Worm (Caenorhabditis elegans): ENCODE results near the gene algn-5.
A peak's percentile ranks its signal among the peaks of the same experiment; 100 is the strongest.

The algn-5 gene

DNA sequence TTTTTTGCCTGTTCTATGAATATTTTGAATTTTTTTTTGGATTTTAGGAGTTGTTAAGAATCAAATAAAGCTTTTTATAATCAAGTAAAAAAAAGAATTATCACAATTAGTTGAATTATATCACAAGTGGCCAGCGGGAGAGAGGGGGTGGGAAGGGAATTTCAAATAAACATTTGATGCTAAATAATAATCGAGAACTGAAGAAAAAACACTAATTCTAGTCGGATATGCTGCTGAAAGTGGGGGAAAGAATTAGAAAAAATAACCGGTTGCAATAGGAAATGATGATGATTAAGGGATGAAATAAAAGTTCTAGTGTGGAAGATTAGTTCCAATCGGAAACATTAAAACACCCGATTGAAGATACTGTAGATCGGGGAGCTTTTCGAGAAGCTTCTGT is 14.1 kb upstream of the algn-5 start:
- no peak for TF ChIP-seq nhr-11 (tag; optimal IDR thresholded peaks at IDR 0.05)
- TF ChIP-seq fos-1 (tag; optimal IDR thresholded peaks at IDR 0.05), result no peak
- no peak for TF ChIP-seq sma-9 (GFP tag; optimal IDR thresholded peaks at IDR 0.05)
- no peak for TF ChIP-seq sma-9 (tag; optimal IDR thresholded peaks at IDR 0.05)
- no peak for TF ChIP-seq ama-1 (optimal IDR thresholded peaks at IDR 0.05)
- no peak for TF ChIP-seq ceh-82 (tag; optimal IDR thresholded peaks at IDR 0.05)
- no peak for TF ChIP-seq ztf-11 (tag; optimal IDR thresholded peaks at IDR 0.05)
- no peak for TF ChIP-seq mdl-1 (tag; optimal IDR thresholded peaks at IDR 0.05)
- TF ChIP-seq Y55F3AM.14 (GFP tag; optimal IDR thresholded peaks at IDR 0.05), result no peak
- no peak for TF ChIP-seq lin-39 (tag; optimal IDR thresholded peaks at IDR 0.05)
- TF ChIP-seq gmeb-1 (tag; optimal IDR thresholded peaks at IDR 0.05), result no peak
- no peak for TF ChIP-seq ceh-16 (tag; optimal IDR thresholded peaks at IDR 0.05)
- no peak for TF ChIP-seq unc-55 (GFP tag; optimal IDR thresholded peaks at IDR 0.05)
- TF ChIP-seq F13H6.1 (tag; optimal IDR thresholded peaks at IDR 0.05), result no peak
- TF ChIP-seq R02D3.7 (tag; optimal IDR thresholded peaks at IDR 0.05), result no peak
- TF ChIP-seq crh-2 (tag; optimal IDR thresholded peaks at IDR 0.05), result no peak

DNA sequence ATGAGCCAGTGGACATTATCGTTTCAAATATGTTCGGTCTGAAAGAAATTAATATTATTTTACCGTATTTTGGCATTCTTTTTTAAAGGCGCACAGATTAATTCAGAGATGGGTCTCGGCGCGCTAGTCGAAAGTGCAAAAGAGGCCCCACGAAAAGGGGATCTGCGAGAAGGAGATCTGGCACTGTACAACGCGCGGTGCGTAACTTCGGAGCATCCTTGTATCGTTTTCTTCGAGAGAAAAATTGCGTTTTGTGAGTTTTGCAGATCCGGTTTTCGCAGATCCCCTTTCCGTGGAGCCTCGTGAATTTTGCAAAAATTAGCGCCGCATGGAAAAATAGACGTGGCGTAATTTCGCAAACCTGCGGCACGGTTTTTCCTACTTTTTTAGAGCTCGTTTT is 13.7 kb upstream of the algn-5 start:
- TF ChIP-seq nhr-129 (tag; optimal IDR thresholded peaks at IDR 0.05) (no peak), snpc-4 (tag; optimal IDR thresholded peaks at IDR 0.05) (no peak), nhr-23 (tag; optimal IDR thresholded peaks at IDR 0.05) (no peak), alr-1 (tag; optimal IDR thresholded peaks at IDR 0.05) (no peak), zag-1 (tag; optimal IDR thresholded peaks at IDR 0.05) (no peak), unc-39 (tag; optimal IDR thresholded peaks at IDR 0.05) (no peak), ztf-1 (GFP tag; conservative IDR thresholded peaks at IDR 0.05) (no peak), ztf-4 (tag; optimal IDR thresholded peaks at IDR 0.05) (no peak), crh-2 (tag; optimal IDR thresholded peaks at IDR 0.05) (no peak), nhr-11 (tag; optimal IDR thresholded peaks at IDR 0.05) (no peak), ZK546.5 (tag; optimal IDR thresholded peaks at IDR 0.05) (no peak), nhr-6 (tag; optimal IDR thresholded peaks at IDR 0.05) (no peak), elt-1 (tag; optimal IDR thresholded peaks at IDR 0.05) (no peak), R02D3.7 (tag; optimal IDR thresholded peaks at IDR 0.05) (no peak), unc-62 (GFP tag; optimal IDR thresholded peaks at IDR 0.05) (no peak), aly-2 (tag; optimal IDR thresholded peaks at IDR 0.05) (no peak), mab-5 (tag; optimal IDR thresholded peaks at IDR 0.05) (no peak), peb-1 (tag; optimal IDR thresholded peaks at IDR 0.05) (no peak)

DNA sequence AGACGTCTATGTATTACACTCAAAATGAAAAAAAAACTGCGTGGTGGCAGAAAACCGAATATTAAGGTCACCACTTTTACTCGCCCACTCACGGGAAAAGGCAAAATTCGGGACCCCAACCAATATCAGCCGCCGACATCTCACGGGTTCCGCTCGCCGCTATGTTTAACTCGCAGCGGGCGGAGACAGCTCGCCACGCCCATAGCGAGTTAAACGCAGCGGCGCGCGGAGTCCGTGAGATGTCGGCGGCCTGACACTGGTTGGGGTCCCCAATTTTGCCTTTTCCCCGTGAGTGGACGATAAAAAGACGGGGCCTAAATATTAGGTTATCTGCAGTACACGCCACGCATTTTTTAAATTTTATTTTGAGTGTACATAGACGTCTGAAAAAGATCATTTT is 12.8 kb upstream of the algn-5 start:
- TF ChIP-seq ama-1 (optimal IDR thresholded peaks at IDR 0.05), result no peak
- no peak for TF ChIP-seq mdl-1 (tag; optimal IDR thresholded peaks at IDR 0.05)
- TF ChIP-seq zag-1 (tag; optimal IDR thresholded peaks at IDR 0.05), result no peak
- no peak for TF ChIP-seq ztf-4 (tag; optimal IDR thresholded peaks at IDR 0.05)
- TF ChIP-seq nhr-10 (tag; optimal IDR thresholded peaks at IDR 0.05), result no peak
- TF ChIP-seq sma-3 (GFP tag; optimal IDR thresholded peaks at IDR 0.05), result no peak
- TF ChIP-seq elt-1 (tag; optimal IDR thresholded peaks at IDR 0.05), result no peak
- no peak for TF ChIP-seq ceh-16 (tag; optimal IDR thresholded peaks at IDR 0.05)
- TF ChIP-seq nhr-6 (tag; optimal IDR thresholded peaks at IDR 0.05), result no peak
- no peak for TF ChIP-seq R02D3.7 (tag; optimal IDR thresholded peaks at IDR 0.05)
- no peak for TF ChIP-seq nhr-237 (tag; optimal IDR thresholded peaks at IDR 0.05)

DNA sequence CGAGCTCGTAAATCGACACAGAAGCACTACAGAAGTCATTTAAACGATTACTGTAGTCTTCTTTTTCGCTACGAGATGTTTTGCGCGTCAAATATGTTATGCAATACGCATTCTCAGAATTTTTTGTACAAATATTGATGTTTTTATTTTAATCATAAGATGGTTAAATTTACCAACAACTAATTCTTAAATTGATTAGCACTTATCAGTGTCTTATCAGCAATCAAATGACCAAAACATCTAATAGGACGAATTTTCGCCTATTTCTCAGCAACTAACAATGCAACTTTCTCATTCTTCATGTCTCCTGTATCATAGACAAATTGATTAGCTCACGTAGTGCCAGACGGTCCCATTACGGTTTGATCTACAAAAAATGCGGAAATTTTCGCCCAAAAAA is 9.5 kb upstream of the algn-5 start:
- no peak for TF ChIP-seq sma-9 (GFP tag; optimal IDR thresholded peaks at IDR 0.05)
- no peak for TF ChIP-seq sma-9 (tag; optimal IDR thresholded peaks at IDR 0.05)
- TF ChIP-seq fos-1 (tag; optimal IDR thresholded peaks at IDR 0.05), result peak; percentile 5

DNA sequence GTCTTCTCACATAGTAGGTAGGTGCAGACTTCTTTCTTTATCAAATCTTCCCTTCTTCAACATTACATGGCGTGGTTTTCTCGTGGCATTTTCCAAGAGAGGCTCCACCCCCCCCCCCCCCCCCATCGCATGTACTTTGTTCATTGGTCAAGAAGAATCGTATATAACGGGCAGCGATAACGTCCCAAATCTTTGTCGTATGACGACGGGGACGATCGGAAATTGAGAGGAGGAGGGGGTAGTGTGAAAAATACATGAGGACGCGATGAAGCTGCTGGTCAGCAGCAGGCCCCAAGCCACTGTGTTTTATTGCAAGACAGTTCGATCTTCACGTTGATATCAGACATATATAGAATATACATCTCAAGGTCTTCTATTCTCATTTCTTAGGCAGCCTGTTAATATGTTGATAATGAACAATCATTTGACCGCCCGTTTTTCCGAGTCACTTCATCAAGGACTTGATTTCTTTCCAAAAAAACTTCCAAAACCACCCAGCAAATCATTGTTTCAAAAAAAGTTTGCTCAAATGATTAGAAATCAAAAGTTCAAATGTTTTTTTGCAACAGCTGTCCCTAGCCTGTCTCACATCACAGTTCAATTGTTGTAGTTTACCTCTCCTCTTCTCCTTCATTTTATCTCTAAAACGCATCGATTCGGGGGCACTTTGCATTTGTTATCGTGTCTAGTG is 8.8 kb upstream of the algn-5 start:
- TF ChIP-seq nhr-25 (tag; optimal IDR thresholded peaks at IDR 0.05) (peak; percentile 37), sma-9 (GFP tag; optimal IDR thresholded peaks at IDR 0.05) (peak; percentile 21), sma-9 (tag; optimal IDR thresholded peaks at IDR 0.05) (no peak), blmp-1 (tag; optimal IDR thresholded peaks at IDR 0.05; ENCODE audit: insufficient read depth) (peak; percentile 44), elt-3 (tag; optimal IDR thresholded peaks at IDR 0.05) (no peak), sma-3 (GFP tag; optimal IDR thresholded peaks at IDR 0.05) (peak; percentile 22), nhr-21 (tag; optimal IDR thresholded peaks at IDR 0.05) (peak; percentile 68)

Data from whole organism, L2 larva.